Worm (Caenorhabditis elegans) whole organism, early embryonic: ENCODE data around the gene clec-48.

Experiments
- B0310.2 ChIP-seq: sonication (generic microtip); optimal IDR thresholded peaks from 2 replicates; lab custom pipeline; 2016; ENCODE audit warnings: mild to moderate bottlenecking, missing genetic modification characterization, missing compliant biosample characterization
- ama-1 ChIP-seq: fragments of 150-350 bp; optimal IDR thresholded peaks from 2 replicates; lab custom pipeline; 2014
- hmg-4 ChIP-seq: fragments of 200-800 bp; sonication (Bioruptor generic); optimal IDR thresholded peaks from 2 replicates; lab custom pipeline; 2018; ENCODE audit warnings: mild to moderate bottlenecking, missing genetic modification characterization, missing compliant biosample characterization

- no peak for TF ChIP-seq ama-1
- no peak for TF ChIP-seq B0310.2
- TF ChIP-seq hmg-4 (GFP tag; lab: Kevin White, UChicago), result no peak
These were observed 5.6 kb downstream of the clec-48 start for ce11 chrV:18163434-18163833.
